Fruit fly (Drosophila melanogaster) whole organism, embryonic: Measurements from ENCODE around the gene CG4278.

Experiments
- Antp ChIP-seq: fragments of 200-800 bp; sonication (Bioruptor generic); optimal IDR thresholded peaks from 3 replicates; lab custom pipeline; 2016; ENCODE audit warnings: missing biosample characterization, missing genetic modification characterization
- Asciz ChIP-seq: fragments of 200-800 bp; sonication (Bioruptor generic); optimal IDR thresholded peaks from 2 replicates; lab custom pipeline; 2017; ENCODE audit warnings: missing biosample characterization, mild to moderate bottlenecking, missing genetic modification characterization, missing genetic modification reagents
- Bteb2 ChIP-seq: fragments of 200-800 bp; sonication (Bioruptor generic); optimal IDR thresholded peaks from 2 replicates; lab custom pipeline; 2016; ENCODE audit warnings: missing biosample characterization, missing genetic modification characterization
- CG10147 ChIP-seq: fragments of 200-800 bp; sonication (Bioruptor generic); optimal IDR thresholded peaks from 2 replicates; lab custom pipeline; 2019; ENCODE audit warnings: missing biosample characterization, mild to moderate bottlenecking, missing genetic modification characterization, moderate library complexity
- CG10565 ChIP-seq: fragments of 200-800 bp; sonication (Bioruptor generic); optimal IDR thresholded peaks from 3 replicates; lab custom pipeline; 2016; ENCODE audit warnings: missing biosample characterization, mild to moderate bottlenecking, missing genetic modification characterization
- CG10979 ChIP-seq: fragments of 200-800 bp; sonication (Bioruptor generic); optimal IDR thresholded peaks from 2 replicates; lab custom pipeline; 2018; ENCODE audit warnings: missing biosample characterization, mild to moderate bottlenecking, missing genetic modification characterization, moderate library complexity
- CG11696 ChIP-seq: fragments of 200-800 bp; sonication (Bioruptor generic); IDR thresholded peaks from 2 replicates; pipeline ENCODE4 v1.3.6; 2022; ENCODE audit warnings: missing biosample characterization, missing genetic modification characterization
- CG12391 ChIP-seq: fragments of 200-800 bp; sonication (Bioruptor generic); optimal IDR thresholded peaks from 3 replicates; lab custom pipeline; 2018; ENCODE audit warnings: missing biosample characterization, mild to moderate bottlenecking, missing genetic modification characterization, moderate library complexity
- CG13287 ChIP-seq: fragments of 200-800 bp; sonication (Bioruptor generic); IDR thresholded peaks from 2 replicates; pipeline ENCODE4 v1.3.6; 2022; ENCODE audit warnings: missing biosample characterization, missing genetic modification characterization; ENCODE audit not compliant: partially characterized antibody
- CG14441 ChIP-seq: fragments of 200-800 bp; sonication (Bioruptor generic); IDR thresholded peaks from 2 replicates; pipeline ENCODE4 v1.3.6; 2022; ENCODE audit warnings: missing biosample characterization, missing genetic modification characterization
- CG14710 ChIP-seq: fragments of 200-800 bp; sonication (Bioruptor generic); optimal IDR thresholded peaks from 3 replicates; lab custom pipeline; 2019; ENCODE audit warnings: missing biosample characterization, mild to moderate bottlenecking, missing genetic modification characterization, moderate library complexity
- CG1529 ChIP-seq: fragments of 200-800 bp; sonication (Bioruptor generic); optimal IDR thresholded peaks from 3 replicates; lab custom pipeline; 2018; ENCODE audit warnings: missing biosample characterization, missing genetic modification characterization
- CG18262 ChIP-seq: fragments of 200-800 bp; optimal IDR thresholded peaks from 3 replicates; lab custom pipeline; 2019; ENCODE audit warnings: missing biosample characterization, mild to moderate bottlenecking, missing genetic modification characterization, moderate library complexity
- CG18764 ChIP-seq: fragments of 200-800 bp; sonication (Bioruptor generic); optimal IDR thresholded peaks from 3 replicates; lab custom pipeline; 2016; ENCODE audit warnings: missing biosample characterization, missing genetic modification characterization
- CG2712 ChIP-seq: fragments of 200-800 bp; optimal IDR thresholded peaks from 3 replicates; lab custom pipeline; 2019; ENCODE audit warnings: missing biosample characterization, mild to moderate bottlenecking, missing genetic modification characterization, moderate library complexity
- CG32772 ChIP-seq: fragments of 200-800 bp; sonication (Bioruptor generic); IDR thresholded peaks from 2 replicates; pipeline ENCODE4 v1.3.6; 2022; ENCODE audit warnings: missing biosample characterization, missing genetic modification characterization
- CG3407 ChIP-seq: fragments of 200-800 bp; sonication (Bioruptor generic); optimal IDR thresholded peaks from 2 replicates; lab custom pipeline; 2018; ENCODE audit warnings: missing biosample characterization, mild to moderate bottlenecking, missing genetic modification characterization
- CG34224 ChIP-seq: fragments of 200-800 bp; sonication (Bioruptor generic); IDR thresholded peaks from 3 replicates; pipeline ENCODE4 v1.3.6; 2022; ENCODE audit warnings: missing biosample characterization, missing genetic modification characterization; ENCODE audit not compliant: partially characterized antibody
- CG4424 ChIP-seq: fragments of 200-800 bp; sonication (Bioruptor generic); optimal IDR thresholded peaks from 3 replicates; lab custom pipeline; 2016; ENCODE audit warnings: missing biosample characterization, missing genetic modification characterization
- CG5180 ChIP-seq: fragments of 200-800 bp; sonication (Bioruptor generic); optimal IDR thresholded peaks from 3 replicates; lab custom pipeline; 2017; ENCODE audit warnings: missing biosample characterization, missing genetic modification characterization, mild to moderate bottlenecking, moderate library complexity, missing genetic modification reagents
- CG6175 ChIP-seq: fragments of 200-800 bp; sonication (Bioruptor generic); IDR thresholded peaks from 3 replicates; pipeline ENCODE4 v1.3.6; 2022; ENCODE audit warnings: missing biosample characterization, missing genetic modification characterization
- CG6791 ChIP-seq: fragments of 200-800 bp; sonication (Bioruptor generic); IDR thresholded peaks from 3 replicates; pipeline ENCODE4 v1.3.6; 2022; ENCODE audit warnings: missing biosample characterization, missing genetic modification characterization; ENCODE audit not compliant: partially characterized antibody
- CG7556 ChIP-seq: fragments of 200-800 bp; sonication (Bioruptor generic); optimal IDR thresholded peaks from 2 replicates; lab custom pipeline; 2017; ENCODE audit warnings: missing biosample characterization, mild to moderate bottlenecking, missing genetic modification characterization
- CG8765 ChIP-seq: fragments of 200-800 bp; sonication (Bioruptor generic); IDR thresholded peaks from 2 replicates; pipeline ENCODE4 v1.3.6; 2022; ENCODE audit warnings: missing biosample characterization, missing genetic modification characterization
- CG9437 ChIP-seq: fragments of 200-800 bp; sonication (Bioruptor generic); optimal IDR thresholded peaks from 2 replicates; lab custom pipeline; 2018; ENCODE audit warnings: missing biosample characterization, mild to moderate bottlenecking, missing genetic modification characterization
- CG9727 ChIP-seq: fragments of 200-800 bp; sonication (Bioruptor generic); optimal IDR thresholded peaks from 3 replicates; lab custom pipeline; 2017; ENCODE audit warnings: missing biosample characterization, mild to moderate bottlenecking, missing genetic modification characterization
- CrebB ChIP-seq: fragments of 200-800 bp; sonication (Bioruptor generic); optimal IDR thresholded peaks from 3 replicates; lab custom pipeline; 2018; ENCODE audit warnings: missing biosample characterization, mild to moderate bottlenecking, missing genetic modification characterization
- Deaf1 ChIP-seq: fragments of 200-800 bp; optimal IDR thresholded peaks from 3 replicates; lab custom pipeline; 2019; ENCODE audit warnings: missing biosample characterization, mild to moderate bottlenecking, missing genetic modification characterization, moderate library complexity
- Dll ChIP-seq: fragments of 200-800 bp; sonication (Bioruptor generic); IDR thresholded peaks from 4 replicates; pipeline ENCODE4 v1.3.6; 2022; ENCODE audit warnings: missing biosample characterization, missing genetic modification characterization; ENCODE audit not compliant: partially characterized antibody
- Doc2 ChIP-seq: fragments of 200-800 bp; sonication (Bioruptor generic); IDR thresholded peaks from 2 replicates; pipeline ENCODE4 v1.3.6; 2022; ENCODE audit warnings: missing biosample characterization, missing genetic modification characterization
- Dp ChIP-seq: fragments of 200-800 bp; sonication (Bioruptor generic); optimal IDR thresholded peaks from 2 replicates; lab custom pipeline; 2018; ENCODE audit warnings: missing biosample characterization, mild to moderate bottlenecking, missing genetic modification characterization, moderate library complexity
- Drgx ChIP-seq: fragments of 200-800 bp; sonication (Bioruptor generic); IDR thresholded peaks from 2 replicates; pipeline ENCODE4 v1.3.6; 2022; ENCODE audit warnings: missing biosample characterization, missing genetic modification characterization
- E2f2 ChIP-seq: fragments of 200-800 bp; sonication (Bioruptor generic); IDR thresholded peaks from 2 replicates; pipeline ENCODE4 v1.3.6; 2022; ENCODE audit warnings: missing biosample characterization, missing genetic modification characterization
- HLH3B ChIP-seq: fragments of 200-800 bp; sonication (Bioruptor generic); IDR thresholded peaks from 2 replicates; pipeline ENCODE4 v1.3.6; 2022; ENCODE audit warnings: missing biosample characterization, missing genetic modification characterization
- Hr3 ChIP-seq: fragments of 200-800 bp; sonication (Bioruptor generic); optimal IDR thresholded peaks from 3 replicates; lab custom pipeline; 2016; ENCODE audit warnings: missing biosample characterization, missing genetic modification characterization
- MESR4 ChIP-seq: fragments of 200-800 bp; sonication (Bioruptor generic); optimal IDR thresholded peaks from 2 replicates; lab custom pipeline; 2018; ENCODE audit warnings: missing biosample characterization, mild to moderate bottlenecking, missing genetic modification characterization, moderate library complexity
- Opbp ChIP-seq: fragments of 200-800 bp; sonication (Bioruptor generic); IDR thresholded peaks from 3 replicates; pipeline ENCODE4 v1.3.6; 2022; ENCODE audit warnings: missing biosample characterization, missing genetic modification characterization; ENCODE audit not compliant: partially characterized antibody
- TFAM ChIP-seq: fragments of 200-800 bp; sonication (Bioruptor generic); optimal IDR thresholded peaks from 2 replicates; lab custom pipeline; 2017; ENCODE audit warnings: missing biosample characterization, missing genetic modification characterization, inconsistent platforms
- abd-A ChIP-seq: fragments of 200-800 bp; sonication (Bioruptor generic); optimal IDR thresholded peaks from 3 replicates; lab custom pipeline; 2019; ENCODE audit warnings: missing biosample characterization, mild to moderate bottlenecking, missing genetic modification characterization, moderate library complexity
- dpn ChIP-seq, 2 experiments: fragments of 200-800 bp; sonication (Bioruptor generic); optimal IDR thresholded peaks; 3 replicates each; lab custom pipeline; 2016; ENCODE audit warnings: missing biosample characterization in 2 of 2, missing genetic modification characterization in 2 of 2
- dysf ChIP-seq: fragments of 200-800 bp; sonication (Bioruptor generic); IDR thresholded peaks from 3 replicates; pipeline ENCODE4 v1.3.6; 2022; ENCODE audit warnings: missing biosample characterization, missing genetic modification characterization
- eve ChIP-seq, 2 experiments: fragments of >200 bp; optimal IDR thresholded peaks; 2 replicates each; lab custom pipeline; 2017; ENCODE audit warnings: missing biosample characterization in 2 of 2, missing genetic modification characterization in 2 of 2
- ind ChIP-seq: fragments of 200-800 bp; sonication (Bioruptor generic); optimal IDR thresholded peaks from 3 replicates; lab custom pipeline; 2016; ENCODE audit warnings: missing biosample characterization, missing genetic modification characterization
- lov ChIP-seq, 2 experiments: fragments of 200-800 bp in 1 of 2; fragments of >200 bp in 1 of 2; sonication (Bioruptor generic) in 1 of 2; IDR thresholded peaks in 1 of 2; optimal IDR thresholded peaks in 1 of 2; 2 replicates in 1 of 2; 3 replicates in 1 of 2; pipeline versions ENCODE4 v1.3.6 to Lab custom; 2017 to 2022; ENCODE audit warnings: missing biosample characterization in 1 of 2, missing genetic modification characterization in 1 of 2
- psq ChIP-seq: fragments of 200-800 bp; sonication (Bioruptor generic); optimal IDR thresholded peaks from 2 replicates; lab custom pipeline; 2017; ENCODE audit warnings: missing biosample characterization, missing genetic modification characterization
- ro ChIP-seq: fragments of 200-800 bp; sonication (Bioruptor generic); IDR thresholded peaks from 2 replicates; pipeline ENCODE4 v1.3.6; 2022; ENCODE audit warnings: missing biosample characterization, missing genetic modification characterization
- slou ChIP-seq: fragments of 200-800 bp; sonication (Bioruptor generic); optimal IDR thresholded peaks from 3 replicates; lab custom pipeline; 2016; ENCODE audit warnings: missing biosample characterization, missing genetic modification characterization
- sr ChIP-seq: fragments of 200-800 bp; sonication (Bioruptor generic); IDR thresholded peaks from 3 replicates; pipeline ENCODE4 v1.3.6; 2022; ENCODE audit warnings: missing biosample characterization, missing genetic modification characterization
- tll ChIP-seq, 2 experiments: fragments of 200-800 bp in 1 of 2; fragments of >200 bp in 1 of 2; sonication (Bioruptor generic) in 1 of 2; optimal IDR thresholded peaks; 2 replicates each; lab custom pipeline; 2017 to 2019; ENCODE audit warnings: missing biosample characterization in 2 of 2, missing genetic modification characterization in 2 of 2, mild to moderate bottlenecking in 1 of 2, moderate library complexity in 1 of 2

The CG4278 gene

dm6 chr2L:16356249-16357025 is 29.6 kb downstream of the CG4278 start, which contains the start of gene CaBP1 (continued):
- no peak for TF ChIP-seq CG12391
- no peak for TF ChIP-seq slou
- no peak for TF ChIP-seq CG4424 (GFP tag; lab: Kevin White, UChicago)
- TF ChIP-seq CG8765 (GFP tag; lab: Robert Waterston, UW), result no peak
- peak; percentile 88 for TF ChIP-seq Dp (GFP tag; lab: Kevin White, UChicago)
- no peak for TF ChIP-seq CG10979
- TF ChIP-seq CG10565 (GFP tag; lab: Kevin White, UChicago), result no peak
- TF ChIP-seq Deaf1 (tag; lab: Kevin White, UChicago), result no peak
- no peak for TF ChIP-seq HLH3B
- peak; percentile 89 for TF ChIP-seq CG6791 (GFP tag; lab: Robert Waterston, UW)
- peak; percentile 99 for TF ChIP-seq CG13287 (GFP tag; lab: Robert Waterston, UW)
- TF ChIP-seq CG2712 (tag; lab: Kevin White, UChicago), result peak; percentile 5
- TF ChIP-seq CG9437 (GFP tag; lab: Kevin White, UChicago), result no peak
- TF ChIP-seq Asciz, result no peak
- TF ChIP-seq CG18262 (tag; lab: Kevin White, UChicago), result no peak
- peak; percentile 71 for TF ChIP-seq MESR4 (GFP tag; lab: Kevin White, UChicago)
- peak; percentile 21 for TF ChIP-seq abd-A (tag; lab: Kevin White, UChicago)
- TF ChIP-seq CG9727 (GFP tag; lab: Kevin White, UChicago), result no peak
- no peak for TF ChIP-seq ind (GFP tag; lab: Kevin White, UChicago)
- no peak for TF ChIP-seq dysf (GFP tag; lab: Robert Waterston, UW)
- TF ChIP-seq Opbp (GFP tag; lab: Robert Waterston, UW), result peak; percentile 93; the same call in 2 of the 3 replicates
- TF ChIP-seq dpn (GFP tag; optimal IDR thresholded peaks at IDR 0.05; lab: Kevin White, UChicago), result no peak
- TF ChIP-seq TFAM (GFP tag; lab: Kevin White, UChicago), result no peak
- TF ChIP-seq CG11696 (GFP tag; lab: Robert Waterston, UW), result no peak
- no peak for TF ChIP-seq Antp (GFP tag; lab: Kevin White, UChicago)
- no peak for TF ChIP-seq Hr3 (GFP tag; lab: Kevin White, UChicago)
- TF ChIP-seq CG10147 (GFP tag; lab: Kevin White, UChicago), result peak; percentile 19
- TF ChIP-seq CrebB, result no peak
- TF ChIP-seq Drgx (GFP tag; lab: Robert Waterston, UW), result no peak
- peak; percentile 93 for TF ChIP-seq E2f2
- TF ChIP-seq ro, result no peak
- no peak for TF ChIP-seq CG5180
- no peak for TF ChIP-seq lov (optimal IDR thresholded peaks at IDR 0.05; lab: Kevin White, UChicago)
- no peak for TF ChIP-seq lov (GFP tag; IDR thresholded peaks at IDR 0.05; lab: Robert Waterston, UW)
- no peak for TF ChIP-seq CG7556 (GFP tag; lab: Kevin White, UChicago)
- TF ChIP-seq CG14710 (tag; lab: Kevin White, UChicago), result peak; percentile 59
- no peak for TF ChIP-seq tll (GFP tag; optimal IDR thresholded peaks at IDR 0.05; lab: Kevin White, UChicago)
- peak; percentile 99 for TF ChIP-seq Dll
- peak; percentile 97 for TF ChIP-seq sr
- TF ChIP-seq CG1529 (GFP tag; lab: Kevin White, UChicago), result no peak
- TF ChIP-seq Bteb2 (GFP tag; lab: Kevin White, UChicago), result no peak
- TF ChIP-seq CG34224 (GFP tag; lab: Robert Waterston, UW), result peak; percentile 98
- TF ChIP-seq CG6175 (GFP tag; lab: Robert Waterston, UW), result no peak
- no peak for TF ChIP-seq CG3407 (GFP tag; lab: Kevin White, UChicago)
- no peak for TF ChIP-seq CG14441 (GFP tag; lab: Robert Waterston, UW)
- no peak for TF ChIP-seq Doc2 (GFP tag; lab: Robert Waterston, UW)
- no peak for TF ChIP-seq psq (GFP tag; lab: Kevin White, UChicago)
- no peak for TF ChIP-seq CG18764 (GFP tag; lab: Kevin White, UChicago)
- no peak for TF ChIP-seq CG32772
- TF ChIP-seq eve (GFP tag; optimal IDR thresholded peaks at IDR 0.05; lab: Kevin White, UChicago), result peak in 1 of 2 experiments; percentile 70
